Worm (Caenorhabditis elegans): Measurements from ENCODE around the gene tpst-1.
A peak's percentile ranks its signal among the peaks of the same experiment; 100 is the strongest.

Gene tpst-1

DNA sequence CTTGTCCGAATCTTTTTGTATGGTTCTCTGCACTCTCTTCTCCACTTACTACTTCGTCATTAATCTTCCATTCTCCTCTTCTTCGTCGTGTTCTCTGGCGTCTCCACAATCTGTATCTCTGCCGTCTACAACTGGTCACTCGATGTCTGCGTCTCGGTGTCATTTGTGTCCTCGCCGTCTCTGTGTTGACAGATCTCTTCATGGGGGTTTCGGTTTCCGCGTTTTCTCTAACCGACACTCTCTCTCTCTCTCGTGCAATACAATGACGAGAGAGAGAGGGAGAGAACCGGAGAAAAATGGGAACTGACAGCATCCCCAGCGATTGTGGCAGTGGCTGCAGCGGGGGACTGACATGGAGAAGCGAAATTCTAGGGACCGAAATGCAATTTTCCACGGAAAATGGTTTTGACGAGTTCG is 49.6 kb downstream of the tpst-1 start (continued):
- TF ChIP-seq nhr-11 (tag; optimal IDR thresholded peaks at IDR 0.05) (peak; percentile 65), ceh-18 (tag; optimal IDR thresholded peaks at IDR 0.05) (peak; percentile 98), T23F11.4 (GFP tag; optimal IDR thresholded peaks at IDR 0.05) (peak; percentile 57), zip-5 (tag; optimal IDR thresholded peaks at IDR 0.05) (no peak), ceh-9 (tag; optimal IDR thresholded peaks at IDR 0.05) (no peak), ceh-2 (tag; optimal IDR thresholded peaks at IDR 0.05) (peak; percentile 75), ets-4 (tag; optimal IDR thresholded peaks at IDR 0.05) (peak; percentile 87), ceh-14 (tag; optimal IDR thresholded peaks at IDR 0.05) (peak; percentile 87), ttx-3 (tag; optimal IDR thresholded peaks at IDR 0.05) (no peak), elt-4 (tag; optimal IDR thresholded peaks at IDR 0.05) (no peak), K02D7.2 (tag; optimal IDR thresholded peaks at IDR 0.05) (no peak), ztf-16 (tag; optimal IDR thresholded peaks at IDR 0.05) (peak; percentile 40), sox-4 (tag; optimal IDR thresholded peaks at IDR 0.05) (no peak), pag-3 (tag; optimal IDR thresholded peaks at IDR 0.05; ENCODE audit: borderline replicate concordance) (peak; percentile 55), sdc-2 (tag; optimal IDR thresholded peaks at IDR 0.05) (peak; percentile 73), pax-1 (tag; optimal IDR thresholded peaks at IDR 0.05) (peak; percentile 94), elt-2 (tag; optimal IDR thresholded peaks at IDR 0.05) (peak; percentile 13), ama-1 (optimal IDR thresholded peaks at IDR 0.05) (no peak), pat-9 (tag; optimal IDR thresholded peaks at IDR 0.05) (no peak), odd-2 (tag; optimal IDR thresholded peaks at IDR 0.05) (no peak), ceh-22 (tag; optimal IDR thresholded peaks at IDR 0.05) (peak; percentile 91), pqm-1 (tag; optimal IDR thresholded peaks at IDR 0.05) (peak; percentile 76), ref-2 (tag; optimal IDR thresholded peaks at IDR 0.05) (peak; percentile 96), lin-11 (tag; optimal IDR thresholded peaks at IDR 0.05) (no peak), dmd-4 (tag; optimal IDR thresholded peaks at IDR 0.05; ENCODE audit: borderline replicate concordance) (peak; percentile 81), ceh-30 (tag; optimal IDR thresholded peaks at IDR 0.05) (peak; percentile 70), gmeb-2 (tag; optimal IDR thresholded peaks at IDR 0.05) (no peak), fkh-10 (GFP tag; optimal IDR thresholded peaks at IDR 0.05) (peak; percentile 78), ceh-31 (tag; optimal IDR thresholded peaks at IDR 0.05) (peak; percentile 96), C38D4.7 (GFP tag; optimal IDR thresholded peaks at IDR 0.05) (no peak)

DNA sequence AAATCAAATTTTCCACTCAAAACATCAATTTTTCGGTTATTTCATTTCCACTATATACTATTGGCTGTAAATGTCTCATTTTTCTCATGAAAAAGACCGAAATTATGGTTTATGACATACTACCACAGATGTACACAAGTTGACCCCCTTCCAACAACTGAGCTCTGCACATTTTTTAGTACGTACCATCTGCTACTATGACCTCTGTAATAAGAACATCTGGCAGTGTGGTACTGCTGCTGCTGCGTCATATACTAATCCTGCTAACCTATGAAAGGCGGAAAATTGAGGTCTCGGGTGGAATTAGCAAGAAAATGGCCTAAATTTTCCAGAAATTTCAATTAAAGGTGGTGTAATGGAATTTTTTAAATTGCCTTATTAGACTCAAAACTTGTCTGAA is 50.7 kb downstream of the tpst-1 start:
- TF ChIP-seq hlh-6 (tag; optimal IDR thresholded peaks at IDR 0.05), result no peak
- TF ChIP-seq unc-42 (tag; optimal IDR thresholded peaks at IDR 0.05), result no peak
- TF ChIP-seq ztf-16 (tag; optimal IDR thresholded peaks at IDR 0.05), result no peak
- no peak for TF ChIP-seq elt-4 (tag; optimal IDR thresholded peaks at IDR 0.05)
- TF ChIP-seq pax-1 (tag; optimal IDR thresholded peaks at IDR 0.05), result no peak
- TF ChIP-seq K09A11.1 (tag; optimal IDR thresholded peaks at IDR 0.05; ENCODE audit: insufficient read depth), result no peak
- no peak for TF ChIP-seq pha-2 (tag; optimal IDR thresholded peaks at IDR 0.05)

DNA sequence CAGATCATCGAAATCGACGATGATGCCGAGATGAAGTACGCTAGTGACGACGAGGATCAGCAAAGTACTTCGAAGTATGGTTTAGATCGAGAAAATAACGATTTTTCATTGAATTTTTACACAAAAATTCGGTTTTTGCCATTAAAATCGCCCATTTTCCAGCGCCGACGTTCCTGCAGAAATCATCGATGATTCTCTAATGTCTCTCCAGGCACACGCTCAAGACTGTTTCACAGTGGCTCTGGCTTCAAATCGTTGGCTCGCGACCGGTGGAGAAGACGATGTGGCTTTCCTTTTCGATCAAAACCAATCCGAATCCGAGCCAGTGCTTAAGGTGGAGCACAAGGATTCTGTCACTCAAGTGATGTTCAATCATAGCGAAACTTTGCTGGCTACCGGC is 52.7 kb downstream of the tpst-1 start:
- TF ChIP-seq pqm-1 (tag; optimal IDR thresholded peaks at IDR 0.05) (no peak), tbx-7 (tag; optimal IDR thresholded peaks at IDR 0.05) (no peak), K02D7.2 (tag; optimal IDR thresholded peaks at IDR 0.05) (no peak), hlh-8 (tag; optimal IDR thresholded peaks at IDR 0.05) (no peak), ztf-16 (tag; optimal IDR thresholded peaks at IDR 0.05) (no peak), tbx-2 (tag; optimal IDR thresholded peaks at IDR 0.05) (no peak), sox-4 (tag; optimal IDR thresholded peaks at IDR 0.05) (no peak), syd-9 (tag; optimal IDR thresholded peaks at IDR 0.05) (no peak), C08G9.2 (tag; optimal IDR thresholded peaks at IDR 0.05) (no peak), rnt-1 (tag; optimal IDR thresholded peaks at IDR 0.05) (no peak), ceh-19 (GFP tag; optimal IDR thresholded peaks at IDR 0.05) (no peak), ceh-22 (tag; optimal IDR thresholded peaks at IDR 0.05) (no peak), unc-3 (GFP tag; conservative IDR thresholded peaks at IDR 0.05) (no peak), unc-3 (tag; optimal IDR thresholded peaks at IDR 0.05) (no peak), F13H6.1 (tag; optimal IDR thresholded peaks at IDR 0.05) (no peak)
